Fruit fly (Drosophila melanogaster) whole organism, pupa: Measurements from ENCODE around the gene CG13310.

Experiments used
- CG10348 ChIP-seq: fragments of 200-800 bp; sonication (Bioruptor generic); IDR thresholded peaks from 2 replicates; pipeline ENCODE4 v1.3.6; 2022; ENCODE audit warnings: missing biosample characterization, missing genetic modification characterization
- CG12605 ChIP-seq: fragments of 200-800 bp; sonication (Bioruptor generic); IDR thresholded peaks from 2 replicates; pipeline ENCODE4 v1.3.6; 2022; ENCODE audit warnings: missing biosample characterization, missing genetic modification characterization
- CG13204 ChIP-seq: fragments of 200-800 bp; sonication (Bioruptor generic); optimal IDR thresholded peaks from 2 replicates; lab custom pipeline; 2018; ENCODE audit warnings: missing biosample characterization, mild to moderate bottlenecking, missing genetic modification characterization, moderate library complexity
- CG14655 ChIP-seq: fragments of 200-800 bp; sonication (Bioruptor generic); optimal IDR thresholded peaks from 3 replicates; lab custom pipeline; 2017; ENCODE audit warnings: mild to moderate bottlenecking, missing biosample characterization, missing genetic modification reagents, missing genetic modification characterization
- CG15710 ChIP-seq: fragments of 200-800 bp; sonication (Bioruptor generic); optimal IDR thresholded peaks from 2 replicates; lab custom pipeline; 2018; ENCODE audit warnings: missing biosample characterization, mild to moderate bottlenecking, missing genetic modification characterization, moderate library complexity
- CG17806 ChIP-seq: fragments of 200-800 bp; sonication (Bioruptor generic); optimal IDR thresholded peaks from 2 replicates; lab custom pipeline; 2018; ENCODE audit warnings: missing biosample characterization, mild to moderate bottlenecking, missing genetic modification characterization, moderate library complexity
- CG32121 ChIP-seq: fragments of 200-800 bp; sonication (Bioruptor generic); IDR thresholded peaks from 2 replicates; pipeline ENCODE4 v1.3.6; 2022; ENCODE audit warnings: missing biosample characterization, missing genetic modification characterization
- CG34367 ChIP-seq: fragments of 200-800 bp; sonication (Bioruptor generic); optimal IDR thresholded peaks from 2 replicates; lab custom pipeline; 2018; ENCODE audit warnings: missing biosample characterization, mild to moderate bottlenecking, missing genetic modification characterization
- CG4496 ChIP-seq: fragments of 200-800 bp; sonication (Bioruptor generic); IDR thresholded peaks from 3 replicates; pipeline ENCODE4 v1.3.6; 2022; ENCODE audit warnings: missing biosample characterization, missing genetic modification characterization
- CG8159 ChIP-seq: fragments of 200-800 bp; sonication (Bioruptor generic); optimal IDR thresholded peaks from 3 replicates; lab custom pipeline; 2018; ENCODE audit warnings: missing biosample characterization, mild to moderate bottlenecking, missing genetic modification characterization, moderate library complexity
- CG8301 ChIP-seq: fragments of 200-800 bp; sonication (Bioruptor generic); optimal IDR thresholded peaks from 2 replicates; lab custom pipeline; 2018; ENCODE audit warnings: missing biosample characterization, mild to moderate bottlenecking, missing genetic modification characterization
- CG9948 ChIP-seq: fragments of 200-800 bp; sonication (Bioruptor generic); optimal IDR thresholded peaks from 2 replicates; lab custom pipeline; 2018; ENCODE audit warnings: missing biosample characterization, mild to moderate bottlenecking, missing genetic modification characterization, moderate library complexity
- D1 ChIP-seq: fragments of 200-800 bp; sonication (Bioruptor generic); optimal IDR thresholded peaks from 2 replicates; lab custom pipeline; 2018; ENCODE audit warnings: missing biosample characterization, mild to moderate bottlenecking, missing genetic modification characterization, moderate library complexity
- EcR ChIP-seq: fragments of 200-800 bp; sonication (Bioruptor generic); optimal IDR thresholded peaks from 3 replicates; lab custom pipeline; 2019; ENCODE audit warnings: missing biosample characterization, missing genetic modification characterization, mild to moderate bottlenecking, moderate library complexity, missing genetic modification reagents
- Ets98B ChIP-seq: fragments of 200-800 bp; sonication (Bioruptor generic); IDR thresholded peaks from 2 replicates; pipeline ENCODE4 v1.3.6; 2022; ENCODE audit warnings: missing biosample characterization, missing genetic modification characterization
- Pif1A ChIP-seq: fragments of 200-800 bp; sonication (Bioruptor generic); optimal IDR thresholded peaks from 3 replicates; lab custom pipeline; 2016; ENCODE audit warnings: missing biosample characterization, missing genetic modification characterization
- Pif1B ChIP-seq: fragments of 200-800 bp; sonication (Bioruptor generic); optimal IDR thresholded peaks from 3 replicates; lab custom pipeline; 2016; ENCODE audit warnings: missing biosample characterization, missing genetic modification characterization
- Snoo ChIP-seq: fragments of 200-800 bp; sonication (Bioruptor generic); optimal IDR thresholded peaks from 3 replicates; lab custom pipeline; 2017; ENCODE audit warnings: missing biosample characterization, mild to moderate bottlenecking, missing genetic modification characterization, inconsistent platforms
- fd96Ca ChIP-seq: fragments of 200-800 bp; sonication (Bioruptor generic); IDR thresholded peaks from 3 replicates; pipeline ENCODE4 v1.3.6; 2022; ENCODE audit warnings: missing biosample characterization, missing genetic modification characterization
- gl ChIP-seq: fragments of 200-800 bp; sonication (Bioruptor generic); optimal IDR thresholded peaks from 2 replicates; lab custom pipeline; 2018; ENCODE audit warnings: missing biosample characterization, mild to moderate bottlenecking, missing genetic modification characterization
- rn ChIP-seq: fragments of 200-800 bp; sonication (Bioruptor generic); IDR thresholded peaks from 2 replicates; pipeline ENCODE4 v1.3.6; 2022; ENCODE audit warnings: missing biosample characterization, missing genetic modification characterization

The CG13310 gene

DNA sequence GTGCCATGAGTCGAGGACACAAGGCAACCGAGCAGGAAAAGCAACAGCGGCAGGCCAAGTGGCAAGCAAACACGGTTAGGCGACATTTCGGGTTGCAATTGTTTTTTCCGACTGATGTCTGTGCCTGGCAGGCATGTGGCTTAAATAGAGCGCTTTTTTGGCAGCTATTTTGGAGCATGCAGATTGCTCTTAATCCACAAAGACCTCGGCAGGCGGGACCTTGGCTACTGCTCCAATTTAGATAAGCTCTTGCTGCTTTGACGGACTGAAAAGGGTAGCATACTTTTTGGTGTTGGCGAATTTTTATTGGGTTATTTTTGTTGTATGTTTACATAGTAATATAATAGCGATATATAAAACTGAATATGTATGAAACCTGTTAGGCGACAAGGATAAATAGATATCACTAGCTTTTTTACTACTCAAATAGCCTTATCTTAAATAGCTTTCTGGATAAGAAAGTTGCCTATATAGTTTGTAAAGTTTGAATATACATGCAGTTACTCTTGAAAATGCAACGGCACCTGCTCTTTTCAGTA lies 6.8 kb upstream of the CG13310 start, which contains the start of the genes CG13312 and CG32024:
TSS of gene CG13312 (minus strand) at position 101 of the 539 bp plus-strand sequence.
TSS of gene CG32024 (plus strand) at position 489 of the 539 bp plus-strand sequence.
- TF ChIP-seq Pif1A (GFP tag; lab: Kevin White, UChicago) (no peak), CG8159 (tag; lab: Kevin White, UChicago) (no peak), CG12605 (GFP tag; lab: Robert Waterston, UW) (no peak), Pif1B (no peak), Ets98B (no peak), CG8301 (tag; lab: Kevin White, UChicago) (no peak), CG9948 (no peak), Snoo (tag; lab: Kevin White, UChicago) (no peak), gl (tag; lab: Kevin White, UChicago) (no peak), CG14655 (no peak), CG13204 (GFP tag; lab: Kevin White, UChicago) (no peak), EcR (GFP tag; lab: Kevin White, UChicago) (no peak), rn (GFP tag; lab: Robert Waterston, UW) (no peak), fd96Ca (GFP tag; lab: Robert Waterston, UW) (no peak), CG10348 (no peak), CG32121 (GFP tag; lab: Robert Waterston, UW) (no peak), CG34367 (tag; lab: Kevin White, UChicago) (no peak), CG15710 (tag; lab: Kevin White, UChicago) (no peak), CG17806 (tag; lab: Kevin White, UChicago) (no peak)

DNA sequence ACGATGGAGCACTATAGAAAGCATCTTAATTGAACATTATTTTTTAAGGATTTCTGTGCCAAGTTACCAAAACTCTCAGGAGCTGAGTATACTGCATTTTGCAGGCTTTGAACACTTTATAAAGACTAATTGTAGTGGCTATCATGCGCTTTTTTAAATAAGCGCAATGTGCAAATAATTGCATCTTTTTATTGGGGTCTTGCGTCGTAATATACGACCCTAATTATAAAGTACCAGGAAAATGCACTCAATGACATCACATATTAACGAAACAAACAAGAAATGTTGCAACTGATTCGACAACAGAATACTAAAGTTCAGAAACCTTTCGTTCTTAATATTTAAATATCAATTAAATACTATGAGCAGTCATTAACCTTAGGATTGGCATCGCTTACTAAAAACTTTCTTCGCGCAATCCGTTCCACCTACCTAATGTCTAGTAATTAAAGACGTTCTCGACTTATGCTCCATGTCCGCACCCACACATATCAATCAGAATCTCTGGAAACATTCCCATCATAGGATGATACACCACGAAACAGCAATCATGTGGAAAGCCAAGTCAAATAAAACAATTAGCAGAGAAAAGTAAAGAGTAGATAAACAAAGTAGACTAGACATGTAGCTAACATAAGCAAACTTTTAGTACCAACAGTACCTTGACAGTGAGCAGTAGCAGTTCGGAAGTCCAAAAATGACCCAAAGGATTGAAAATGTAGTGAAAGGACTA lies 3.9 kb upstream of the CG13310 start, which contains the start of the genes CG32023 and CG34427:
TSS of gene CG32023 (minus strand) at position 101 of the 733 bp plus-strand sequence.
TSS of gene CG34427 (plus strand) at position 683 of the 733 bp plus-strand sequence.
- no peak for TF ChIP-seq Pif1A (GFP tag; lab: Kevin White, UChicago)
- no peak for TF ChIP-seq CG17806 (tag; lab: Kevin White, UChicago)
- no peak for TF ChIP-seq CG9948
- TF ChIP-seq gl (tag; lab: Kevin White, UChicago) = no peak
- TF ChIP-seq CG12605 (GFP tag; lab: Robert Waterston, UW) = no peak
- TF ChIP-seq CG8159 (tag; lab: Kevin White, UChicago) = no peak
- TF ChIP-seq CG14655 = no peak
- no peak for TF ChIP-seq Pif1B
- TF ChIP-seq EcR (GFP tag; lab: Kevin White, UChicago) = no peak
- TF ChIP-seq Snoo (tag; lab: Kevin White, UChicago) = no peak
- TF ChIP-seq Ets98B = no peak
- no peak for TF ChIP-seq CG10348
- no peak for TF ChIP-seq CG32121 (GFP tag; lab: Robert Waterston, UW)

DNA sequence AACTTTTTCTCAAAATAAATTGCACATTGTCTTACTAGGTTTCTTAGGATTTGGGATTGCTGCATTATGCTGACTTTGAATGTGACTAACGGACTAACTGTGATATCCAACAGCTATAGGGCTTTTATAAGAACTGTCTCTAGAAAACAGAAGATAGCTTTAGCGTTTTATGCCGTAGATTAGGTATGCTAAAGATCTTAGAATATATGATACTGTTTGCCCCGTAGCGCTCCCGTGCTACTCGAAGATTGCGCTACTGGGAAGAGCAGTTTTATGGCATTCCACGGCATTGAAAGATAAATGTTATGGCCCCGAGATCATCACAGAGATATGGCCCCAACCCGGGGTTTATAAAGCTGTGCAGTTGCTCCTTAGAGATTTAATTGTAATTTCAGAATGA lies 1.7 kb upstream of the CG13310 start, which contains the start of the genes CG13311 and CG34426:
TSS of gene CG13311 (minus strand) at position 101 of the 400 bp plus-strand sequence.
TSS of gene CG34426 (plus strand) at position 400 of the 400 bp plus-strand sequence.
- TF ChIP-seq Snoo (tag; lab: Kevin White, UChicago) = no peak
- TF ChIP-seq CG15710 (tag; lab: Kevin White, UChicago) = no peak
- no peak for TF ChIP-seq CG8301 (tag; lab: Kevin White, UChicago)
- no peak for TF ChIP-seq CG32121 (GFP tag; lab: Robert Waterston, UW)
- no peak for TF ChIP-seq rn (GFP tag; lab: Robert Waterston, UW)
- TF ChIP-seq CG8159 (tag; lab: Kevin White, UChicago) = no peak
- TF ChIP-seq Pif1A (GFP tag; lab: Kevin White, UChicago) = no peak
- no peak for TF ChIP-seq CG34367 (tag; lab: Kevin White, UChicago)
- TF ChIP-seq Ets98B = no peak
- TF ChIP-seq CG9948 = no peak
- TF ChIP-seq Pif1B = no peak
- no peak for TF ChIP-seq CG13204 (GFP tag; lab: Kevin White, UChicago)
- TF ChIP-seq, all 21 proteins: peak for 0

DNA sequence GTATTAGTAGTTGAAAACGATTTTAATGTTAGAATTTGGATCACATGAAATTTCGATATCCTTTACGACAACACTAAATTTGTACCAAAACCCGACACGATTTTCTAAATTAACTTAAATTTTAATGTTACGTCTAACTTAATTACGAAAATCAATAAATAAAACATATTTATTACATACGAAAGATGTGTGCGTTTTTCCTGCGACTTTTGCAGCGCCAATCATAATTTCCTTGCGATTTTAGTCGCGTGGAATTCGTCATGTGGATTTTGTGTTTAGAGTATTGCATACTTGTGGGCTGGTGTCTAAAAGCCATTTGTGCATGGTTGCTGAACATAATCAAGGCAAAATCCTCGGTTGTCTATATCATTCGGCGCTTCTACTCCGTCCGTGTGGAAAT lies 1.8 kb downstream of the CG13310 start:
- TF ChIP-seq D1 (tag; lab: Kevin White, UChicago) (peak; percentile 4), CG8301 (tag; lab: Kevin White, UChicago) (no peak)

DNA sequence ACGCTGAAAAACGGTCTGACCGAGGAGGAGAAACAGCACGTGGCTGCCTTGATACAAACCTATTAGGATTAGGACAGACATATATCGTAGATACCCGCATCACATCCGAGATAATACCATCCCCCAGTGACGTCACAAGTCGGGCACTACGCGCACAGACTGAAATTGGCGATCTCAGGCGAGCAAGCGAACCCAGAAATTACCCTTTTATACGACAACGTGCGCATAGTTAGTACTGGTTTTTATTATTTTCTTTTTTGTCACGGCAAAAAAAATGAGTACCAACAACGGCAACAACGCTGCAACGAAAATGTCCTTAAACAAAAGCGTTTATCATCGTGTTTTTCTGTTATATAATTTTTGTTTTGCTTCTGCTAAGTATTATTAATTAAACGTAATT lies 2.2 kb downstream of the CG13310 start:
- TF ChIP-seq EcR (GFP tag; lab: Kevin White, UChicago) = no peak
- TF ChIP-seq CG32121 (GFP tag; lab: Robert Waterston, UW) = no peak
- TF ChIP-seq CG10348 = no peak
- no peak for TF ChIP-seq CG4496 (GFP tag; lab: Robert Waterston, UW)
- no peak for TF ChIP-seq fd96Ca (GFP tag; lab: Robert Waterston, UW)
- no peak for TF ChIP-seq CG34367 (tag; lab: Kevin White, UChicago)
- TF ChIP-seq CG8159 (tag; lab: Kevin White, UChicago) = no peak
- TF ChIP-seq CG14655 = no peak
- TF ChIP-seq CG13204 (GFP tag; lab: Kevin White, UChicago) = no peak
- no peak for TF ChIP-seq CG12605 (GFP tag; lab: Robert Waterston, UW)

DNA sequence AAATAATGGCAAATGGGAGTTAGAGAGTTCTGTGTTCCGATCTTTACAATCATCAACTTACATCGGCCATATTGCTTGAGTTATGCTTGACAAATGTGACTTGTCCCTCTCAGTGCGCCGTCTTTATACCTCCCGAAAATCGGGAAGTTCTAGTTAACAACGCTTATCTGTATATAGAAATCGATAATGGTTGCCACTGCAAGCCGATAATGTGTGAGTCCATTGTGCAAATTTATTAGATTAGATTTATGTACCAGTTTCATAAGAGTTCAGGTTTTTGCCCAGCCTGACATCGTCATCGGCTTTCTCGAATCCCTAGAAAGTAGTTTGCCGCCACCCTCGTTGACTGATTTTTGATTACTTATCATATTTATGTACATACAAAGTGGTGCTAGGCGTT lies 11.9 kb downstream of the CG13310 start, which contains the start of gene Acbp5:
TSS of gene Acbp5 (minus strand) at position 101 of the 400 bp plus-strand sequence.
- TF ChIP-seq fd96Ca (GFP tag; lab: Robert Waterston, UW) (no peak), CG17806 (tag; lab: Kevin White, UChicago) (no peak), EcR (GFP tag; lab: Kevin White, UChicago) (no peak), Pif1B (no peak), CG10348 (no peak), CG9948 (no peak), D1 (tag; lab: Kevin White, UChicago) (no peak), CG14655 (no peak), CG34367 (tag; lab: Kevin White, UChicago) (no peak), CG12605 (GFP tag; lab: Robert Waterston, UW) (no peak), CG13204 (GFP tag; lab: Kevin White, UChicago) (no peak), Pif1A (GFP tag; lab: Kevin White, UChicago) (no peak), Ets98B (no peak), CG32121 (GFP tag; lab: Robert Waterston, UW) (no peak), Snoo (tag; lab: Kevin White, UChicago) (no peak), CG8159 (tag; lab: Kevin White, UChicago) (no peak), rn (GFP tag; lab: Robert Waterston, UW) (no peak), CG4496 (GFP tag; lab: Robert Waterston, UW) (no peak)
